Worm (Caenorhabditis elegans) whole organism, L1 larva: ENCODE measurements around the gene T20G5.8.

ENCODE experiments used
- C16A3.4 ChIP-seq: fragments of 150-350 bp; optimal IDR thresholded peaks from 2 replicates; lab custom pipeline; 2014; ENCODE audit warnings: missing biosample characterization, missing genetic modification characterization
- F16B12.6 ChIP-seq: fragments of 150-350 bp; optimal IDR thresholded peaks from 2 replicates; lab custom pipeline; 2014; ENCODE audit warnings: missing biosample characterization, missing genetic modification characterization
- aly-2 ChIP-seq: fragments of 150-350 bp; optimal IDR thresholded peaks from 2 replicates; lab custom pipeline; 2014; ENCODE audit warnings: missing biosample characterization, missing genetic modification characterization
- ama-1 ChIP-seq: fragments of 150-350 bp; optimal IDR thresholded peaks from 2 replicates; lab custom pipeline; 2014
- blmp-1 ChIP-seq: fragments of 150-350 bp; optimal IDR thresholded peaks from 2 replicates; lab custom pipeline; 2014; ENCODE audit warnings: missing biosample characterization, missing genetic modification characterization
- ceh-8 ChIP-seq: fragments of 200-800 bp; sonication (Bioruptor generic); optimal IDR thresholded peaks from 2 replicates; lab custom pipeline; 2018; ENCODE audit warnings: mild to moderate bottlenecking, missing genetic modification characterization, moderate library complexity, missing compliant biosample characterization
- efl-1 ChIP-seq, 4 experiments: fragments of 150-350 bp; optimal IDR thresholded peaks in 3 of 4; peaks in 1 of 4; 1 replicate in 1 of 4; 2 replicates in 3 of 4; lab custom pipeline; 2014; ENCODE audit warnings: missing biosample characterization in 2 of 4, missing genetic modification characterization in 2 of 4, missing genetic modification reagents in 2 of 4
- egl-13 ChIP-seq: sonication (generic microtip); optimal IDR thresholded peaks from 2 replicates; lab custom pipeline; 2016; ENCODE audit warnings: missing genotype, missing genetic modification reagents, missing genetic modification characterization, missing compliant biosample characterization
- elt-3 ChIP-seq, 6 experiments: fragments of 150-350 bp in 1 of 6; sonication (generic microtip); optimal IDR thresholded peaks; 2 replicates each; lab custom pipeline; 2017 to 2018; ENCODE audit warnings: missing biosample characterization in 6 of 6, missing genetic modification characterization in 6 of 6, inconsistent platforms in 1 of 6
- ets-5 ChIP-seq: fragments of 200-800 bp; sonication (Bioruptor generic); IDR thresholded peaks from 2 replicates; pipeline ENCODE4 v1.3.6; 2022; ENCODE audit warnings: missing genetic modification characterization, missing compliant biosample characterization
- fos-1 ChIP-seq: fragments of 150-350 bp; optimal IDR thresholded peaks from 2 replicates; lab custom pipeline; 2014; ENCODE audit warnings: missing biosample characterization, missing genetic modification characterization
- hlh-17 ChIP-seq: fragments of 200-800 bp; sonication (Bioruptor generic); optimal IDR thresholded peaks from 2 replicates; lab custom pipeline; 2018; ENCODE audit warnings: missing genetic modification characterization, mild to moderate bottlenecking, missing compliant biosample characterization, moderate library complexity, borderline replicate concordance
- hlh-4 ChIP-seq: sonication (generic microtip); optimal IDR thresholded peaks from 2 replicates; lab custom pipeline; 2016; ENCODE audit warnings: mild to moderate bottlenecking, missing genetic modification characterization, missing compliant biosample characterization
- hpl-2 ChIP-seq: fragments of 150-350 bp; optimal IDR thresholded peaks from 2 replicates; lab custom pipeline; 2014; ENCODE audit warnings: missing biosample characterization, missing genetic modification reagents, missing genetic modification characterization
- jun-1 ChIP-seq: fragments of 150-350 bp; optimal IDR thresholded peaks from 2 replicates; lab custom pipeline; 2014; ENCODE audit warnings: missing biosample characterization, missing genetic modification reagents, missing genetic modification characterization
- lin-15B ChIP-seq: fragments of 150-350 bp; sonication (generic microtip); optimal IDR thresholded peaks from 3 replicates; lab custom pipeline; 2014; ENCODE audit warnings: missing biosample characterization, missing genetic modification characterization
- lin-39 ChIP-seq: fragments of 150-350 bp; optimal IDR thresholded peaks from 2 replicates; lab custom pipeline; 2014; ENCODE audit warnings: missing biosample characterization, missing genetic modification reagents, missing genetic modification characterization
- lir-3 ChIP-seq: sonication (generic microtip); optimal IDR thresholded peaks from 2 replicates; lab custom pipeline; 2016; ENCODE audit warnings: mild to moderate bottlenecking, missing genetic modification characterization, moderate library complexity, missing compliant biosample characterization; ENCODE audit not compliant: poor library complexity
- mab-9 ChIP-seq: fragments of 200-800 bp; sonication (Bioruptor generic); IDR thresholded peaks from 2 replicates; pipeline ENCODE4 v1.3.6; 2022; ENCODE audit warnings: missing genetic modification reagents, missing genetic modification characterization, missing compliant biosample characterization
- mdl-1 ChIP-seq, 2 experiments: fragments of 150-350 bp; optimal IDR thresholded peaks; 2 replicates each; lab custom pipeline; 2014 to 2017; ENCODE audit warnings: missing biosample characterization in 2 of 2, missing genetic modification characterization in 2 of 2, inconsistent platforms in 1 of 2
- mef-2 ChIP-seq: fragments of 150-350 bp; optimal IDR thresholded peaks from 2 replicates; lab custom pipeline; 2014; ENCODE audit warnings: missing biosample characterization, missing genetic modification characterization
- nhr-11 ChIP-seq: fragments of 150-350 bp; optimal IDR thresholded peaks from 2 replicates; lab custom pipeline; 2014; ENCODE audit warnings: missing biosample characterization, missing genetic modification characterization
- nhr-19 ChIP-seq: fragments of 200-800 bp; sonication (Bioruptor generic); conservative IDR thresholded peaks from 2 replicates; pipeline ENCODE4 v1.3.6; 2022; ENCODE audit warnings: missing genetic modification characterization, missing compliant biosample characterization
- nhr-28 ChIP-seq: fragments of 150-350 bp; optimal IDR thresholded peaks from 2 replicates; lab custom pipeline; 2014; ENCODE audit warnings: missing biosample characterization, missing genetic modification characterization
- nhr-47 ChIP-seq: sonication (generic microtip); optimal IDR thresholded peaks from 2 replicates; lab custom pipeline; 2016; ENCODE audit warnings: mild to moderate bottlenecking, missing genetic modification characterization, moderate library complexity, missing compliant biosample characterization
- nhr-71 ChIP-seq: sonication (generic microtip); optimal IDR thresholded peaks from 2 replicates; lab custom pipeline; 2016; ENCODE audit warnings: mild to moderate bottlenecking, missing genetic modification characterization, moderate library complexity, missing compliant biosample characterization
- pag-3 ChIP-seq: sonication (generic microtip); optimal IDR thresholded peaks from 2 replicates; lab custom pipeline; 2017; ENCODE audit warnings: missing genetic modification characterization, mild to moderate bottlenecking, missing compliant biosample characterization, antibody characterized with exemption, borderline replicate concordance; ENCODE audit not compliant: insufficient read depth
- pax-3 ChIP-seq: fragments of 200-800 bp; sonication (Bioruptor generic); optimal IDR thresholded peaks from 2 replicates; lab custom pipeline; 2018; ENCODE audit warnings: mild to moderate bottlenecking, missing genetic modification characterization, moderate library complexity, missing compliant biosample characterization
- pqm-1 ChIP-seq: sonication (generic microtip); optimal IDR thresholded peaks from 3 replicates; lab custom pipeline; 2017; ENCODE audit warnings: missing biosample characterization, missing genetic modification characterization
- snu-23 ChIP-seq: sonication (generic microtip); optimal IDR thresholded peaks from 2 replicates; lab custom pipeline; 2016; ENCODE audit warnings: missing genetic modification characterization, missing compliant biosample characterization
- sup-37 ChIP-seq: fragments of 200-800 bp; sonication (Bioruptor generic); optimal IDR thresholded peaks from 2 replicates; lab custom pipeline; 2018; ENCODE audit warnings: mild to moderate bottlenecking, missing genetic modification characterization, missing compliant biosample characterization
- unc-130 ChIP-seq: fragments of 150-350 bp; optimal IDR thresholded peaks from 2 replicates; lab custom pipeline; 2017; ENCODE audit warnings: missing biosample characterization, missing genetic modification characterization, inconsistent platforms
- unc-86 ChIP-seq: sonication (generic microtip); optimal IDR thresholded peaks from 2 replicates; lab custom pipeline; 2016; ENCODE audit warnings: missing genetic modification characterization, missing compliant biosample characterization
- vab-15 ChIP-seq: sonication (generic microtip); optimal IDR thresholded peaks from 2 replicates; lab custom pipeline; 2017; ENCODE audit warnings: missing genotype, mild to moderate bottlenecking, missing genetic modification characterization, missing compliant biosample characterization
- xbp-1 ChIP-seq: sonication (generic microtip); optimal IDR thresholded peaks from 2 replicates; lab custom pipeline; 2016; ENCODE audit warnings: missing genetic modification characterization, missing compliant biosample characterization
- ztf-11 ChIP-seq, 2 experiments: sonication (generic microtip); optimal IDR thresholded peaks; 2 replicates each; lab custom pipeline; 2016 to 2017; ENCODE audit warnings: missing genetic modification characterization in 2 of 2, missing biosample characterization in 1 of 2, missing compliant biosample characterization in 1 of 2
- ztf-4 ChIP-seq: fragments of 150-350 bp; optimal IDR thresholded peaks from 2 replicates; lab custom pipeline; 2014; ENCODE audit warnings: missing biosample characterization, missing genetic modification characterization

Gene T20G5.8

DNA sequence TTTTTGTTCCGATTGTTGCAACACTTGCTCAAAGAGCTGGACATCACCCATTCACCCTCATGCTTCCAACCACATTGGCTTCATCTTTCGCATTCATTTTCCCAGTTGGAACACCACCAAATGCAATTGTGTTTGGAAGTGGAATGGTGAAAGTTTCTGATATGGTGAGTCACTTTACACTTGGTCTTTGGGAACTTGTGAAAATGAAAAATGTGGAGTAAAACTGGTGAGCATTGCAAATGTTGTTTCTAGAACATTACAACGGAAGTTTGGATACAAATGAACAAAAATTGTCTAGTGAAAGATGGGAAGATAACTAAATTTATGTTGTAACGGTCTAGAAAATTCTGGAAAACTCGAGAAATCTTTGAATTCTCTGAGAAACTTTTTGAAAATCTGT lies 42.9 kb upstream of the T20G5.8 start:
- TF ChIP-seq hpl-2 (GFP tag; lab: Kevin White, UChicago) (no peak), efl-1 (optimal IDR thresholded peaks at IDR 0.05; lab: Kevin White, UChicago) (no peak), efl-1 (GFP tag; optimal IDR thresholded peaks at IDR 0.05 in 1 of 2; lab: Kevin White, UChicago) (no peak), pag-3 (tag; lab: Kevin White, UChicago) (no peak), lin-39 (no peak), ztf-4 (tag; lab: Kevin White, UChicago) (no peak), pqm-1 (tag; lab: Kevin White, UChicago) (no peak), pax-3 (tag; lab: Kevin White, UChicago) (no peak), snu-23 (GFP tag; lab: Kevin White, UChicago) (no peak), ama-1 (lab: Kevin White, UChicago) (no peak), jun-1 (tag; lab: Kevin White, UChicago) (no peak), hlh-17 (GFP tag; lab: Kevin White, UChicago) (no peak), lir-3 (no peak), nhr-47 (tag; lab: Kevin White, UChicago) (no peak), nhr-11 (tag; lab: Kevin White, UChicago) (no peak), aly-2 (no peak), C16A3.4 (no peak), nhr-28 (no peak), mdl-1 (tag; optimal IDR thresholded peaks at IDR 0.05; lab: Kevin White, UChicago) (no peak)

DNA sequence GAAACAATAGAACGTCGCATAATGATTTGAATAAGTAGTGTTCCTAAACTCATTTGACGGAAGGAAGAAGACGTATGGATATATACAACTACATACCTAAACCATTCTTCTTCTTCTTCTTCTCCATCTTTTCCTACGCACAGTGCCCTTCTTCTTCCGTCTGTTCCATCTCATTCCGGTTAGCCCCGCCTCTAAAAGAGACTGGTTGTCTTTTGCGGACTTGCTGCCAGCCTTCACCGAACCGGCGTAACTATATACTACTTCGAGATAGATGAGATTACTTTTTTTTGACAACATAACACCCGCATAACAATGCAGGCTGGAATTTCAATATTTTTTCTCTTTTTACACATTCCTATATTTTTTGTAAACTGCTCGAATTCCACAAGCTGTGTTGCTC lies 38.8 kb upstream of the T20G5.8 start, which contains the start of the genes K08E5.5 and mua-3:
Gene K08E5.5 (minus strand): TSS at position 101 of the 400 bp plus-strand sequence.
Gene mua-3 (plus strand): TSS at position 313 of the 400 bp plus-strand sequence.
- TF ChIP-seq unc-130 (tag; lab: Kevin White, UChicago) (no peak), pag-3 (tag; lab: Kevin White, UChicago) (no peak), mab-9 (no peak), unc-86 (tag; lab: Kevin White, UChicago) (no peak), hpl-2 (GFP tag; lab: Kevin White, UChicago) (no peak), efl-1 (optimal IDR thresholded peaks at IDR 0.05; lab: Kevin White, UChicago) (no peak), efl-1 (GFP tag; optimal IDR thresholded peaks at IDR 0.05 in 1 of 2; lab: Kevin White, UChicago) (no peak)

DNA sequence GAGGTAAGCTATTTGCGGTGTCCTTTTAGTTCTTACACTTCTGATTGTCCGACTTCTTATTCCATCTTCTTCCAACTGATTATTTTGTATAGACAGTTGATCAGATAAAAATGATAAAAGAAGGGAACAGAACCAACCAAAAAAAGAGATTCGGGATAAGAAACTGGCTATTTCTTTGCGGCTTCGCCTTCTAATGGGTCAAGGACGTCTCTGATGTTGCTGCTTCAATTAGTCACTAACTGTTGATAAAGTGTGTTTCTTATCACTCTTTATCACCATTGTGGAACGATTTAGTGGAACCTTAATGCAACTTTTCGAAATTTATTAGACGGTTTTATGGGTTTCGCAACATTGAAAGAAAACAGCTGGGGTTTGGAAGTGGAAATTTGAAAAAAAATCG lies 28.9 kb upstream of the T20G5.8 start:
- TF ChIP-seq elt-3 (tag; optimal IDR thresholded peaks at IDR 0.05; lab: Kevin White, UChicago): peak in 2 of 6 experiments; percentile 25 to 71
- no peak for TF ChIP-seq fos-1 (tag; lab: Kevin White, UChicago)
- peak; percentile 65 for TF ChIP-seq blmp-1 (tag; lab: Kevin White, UChicago)

DNA sequence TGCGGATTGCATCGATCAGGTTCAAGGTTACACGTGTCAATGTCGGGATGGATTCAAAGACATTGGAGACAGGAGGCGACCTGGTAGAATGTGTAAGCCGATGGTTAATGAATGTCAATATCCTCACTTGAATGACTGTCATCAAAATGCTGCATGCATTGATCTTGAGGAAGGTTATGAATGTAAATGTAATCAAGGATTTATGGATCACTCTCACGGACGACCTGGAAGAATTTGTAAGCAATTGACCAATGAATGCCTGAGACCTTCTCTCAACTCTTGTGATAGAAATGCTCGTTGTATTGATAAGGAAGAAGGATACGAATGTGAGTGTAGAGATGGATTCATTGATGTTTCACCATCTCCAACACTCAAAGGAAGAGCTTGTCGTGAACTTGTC lies 21.1 kb upstream of the T20G5.8 start:
- TF ChIP-seq ets-5 (GFP tag; lab: Robert Waterston, UW) (no peak), elt-3 (tag; optimal IDR thresholded peaks at IDR 0.05; lab: Kevin White, UChicago) (no peak), mab-9 (no peak), ztf-11 (tag; optimal IDR thresholded peaks at IDR 0.05; lab: Kevin White, UChicago) (no peak)

DNA sequence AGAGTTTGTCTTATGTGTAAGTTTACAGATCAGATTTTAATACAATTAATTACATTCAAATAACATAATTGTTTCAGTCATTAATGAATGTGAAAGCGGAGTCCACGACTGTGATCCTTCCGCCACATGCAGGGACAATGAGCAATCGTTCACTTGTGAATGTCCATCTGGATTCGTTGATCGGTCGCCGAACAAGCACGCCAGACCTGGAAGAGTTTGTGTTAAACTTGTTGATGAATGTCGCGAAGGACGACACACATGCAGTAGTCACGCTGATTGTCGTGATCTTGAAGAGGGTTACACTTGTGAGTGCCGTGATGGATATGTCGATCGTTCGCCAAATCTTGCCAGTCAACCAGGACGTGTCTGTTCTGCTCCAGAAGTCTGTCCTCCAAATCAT lies 20.6 kb upstream of the T20G5.8 start:
- TF ChIP-seq vab-15 (tag; lab: Kevin White, UChicago) (no peak), sup-37 (GFP tag; lab: Kevin White, UChicago) (no peak), pqm-1 (tag; lab: Kevin White, UChicago) (no peak), hlh-17 (GFP tag; lab: Kevin White, UChicago) (no peak), egl-13 (tag; lab: Kevin White, UChicago) (no peak), nhr-47 (tag; lab: Kevin White, UChicago) (no peak), xbp-1 (tag; lab: Kevin White, UChicago) (no peak), lin-15B (tag; lab: Kevin White, UChicago) (no peak), jun-1 (tag; lab: Kevin White, UChicago) (no peak), hlh-4 (tag; lab: Kevin White, UChicago) (no peak), nhr-71 (tag; lab: Kevin White, UChicago) (no peak), nhr-19 (no peak), F16B12.6 (no peak), lir-3 (no peak), mef-2 (tag; lab: Kevin White, UChicago) (no peak), ceh-8 (GFP tag; lab: Kevin White, UChicago) (no peak)
